Worm (Caenorhabditis elegans): Measurements from ENCODE around the gene str-255.

ce11 chrV:2211936-2212335, 48.3 kb upstream of the str-255 start, which contains the start of gene nhr-133:
- TF ChIP-seq nhr-28 (tag; optimal IDR thresholded peaks at IDR 0.05) (no peak), jun-1 (tag; optimal IDR thresholded peaks at IDR 0.05) (no peak), mdl-1 (tag; optimal IDR thresholded peaks at IDR 0.05) (no peak), R02D3.7 (tag; optimal IDR thresholded peaks at IDR 0.05) (no peak), nhr-237 (tag; optimal IDR thresholded peaks at IDR 0.05) (no peak), nhr-12 (tag; optimal IDR thresholded peaks at IDR 0.05) (no peak), nhr-76 (tag; optimal IDR thresholded peaks at IDR 0.05) (no peak), eor-1 (tag; optimal IDR thresholded peaks at IDR 0.05) (no peak), pha-4 (tag; optimal IDR thresholded peaks at IDR 0.05) (peak; percentile 73)
